Fruit fly (Drosophila melanogaster) whole organism, embryonic: ENCODE data around the gene PsGEF.

ENCODE experiments used
- Abd-B ChIP-seq: fragments of 200-800 bp; sonication (Bioruptor generic); optimal IDR thresholded peaks from 2 replicates; lab custom pipeline; 2018; ENCODE audit warnings: missing biosample characterization, mild to moderate bottlenecking, missing genetic modification characterization, moderate library complexity
- Awh ChIP-seq: fragments of 200-800 bp; sonication (Bioruptor generic); IDR thresholded peaks from 2 replicates; pipeline ENCODE4, ENCODE4 v1.3.6; 2022; ENCODE audit warnings: missing biosample characterization, missing genetic modification characterization
- B-H2 ChIP-seq: fragments of 200-800 bp; sonication (Bioruptor generic); optimal IDR thresholded peaks from 2 replicates; lab custom pipeline; 2018; ENCODE audit warnings: missing biosample characterization, mild to moderate bottlenecking, missing genetic modification characterization
- C15 ChIP-seq: fragments of 200-800 bp; sonication (Bioruptor generic); IDR thresholded peaks from 3 replicates; pipeline ENCODE4 v1.3.6; 2022; ENCODE audit warnings: missing biosample characterization, missing genetic modification characterization
- CG10147 ChIP-seq: fragments of 200-800 bp; sonication (Bioruptor generic); optimal IDR thresholded peaks from 2 replicates; lab custom pipeline; 2019; ENCODE audit warnings: missing biosample characterization, mild to moderate bottlenecking, missing genetic modification characterization, moderate library complexity
- CG1024 ChIP-seq: fragments of 200-800 bp; sonication (Bioruptor generic); IDR thresholded peaks from 2 replicates; pipeline ENCODE4 v1.3.6; 2022; ENCODE audit warnings: missing biosample characterization, missing genetic modification characterization
- CG10462 ChIP-seq: fragments of 200-800 bp; sonication (Bioruptor generic); optimal IDR thresholded peaks from 2 replicates; lab custom pipeline; 2016; ENCODE audit warnings: missing biosample characterization, missing genetic modification characterization
- CG10543 ChIP-seq: fragments of 200-800 bp; sonication (Bioruptor generic); optimal IDR thresholded peaks from 3 replicates; lab custom pipeline; 2017; ENCODE audit warnings: missing biosample characterization, mild to moderate bottlenecking, missing genetic modification characterization, moderate library complexity
- CG13123 ChIP-seq: fragments of 200-800 bp; sonication (Bioruptor generic); optimal IDR thresholded peaks from 2 replicates; lab custom pipeline; 2016; ENCODE audit warnings: missing biosample characterization, missing genetic modification characterization
- CG17359 ChIP-seq: fragments of 200-800 bp; sonication (Bioruptor generic); optimal IDR thresholded peaks from 3 replicates; lab custom pipeline; 2018; ENCODE audit warnings: missing biosample characterization, mild to moderate bottlenecking, missing genetic modification characterization, moderate library complexity
- CG17802 ChIP-seq: fragments of 200-800 bp; sonication (Bioruptor generic); optimal IDR thresholded peaks from 2 replicates; lab custom pipeline; 2018; ENCODE audit warnings: missing biosample characterization, mild to moderate bottlenecking, missing genetic modification characterization, moderate library complexity
- CG2129 ChIP-seq: fragments of 200-800 bp; sonication (Bioruptor generic); IDR thresholded peaks from 2 replicates; pipeline ENCODE4 v1.3.6; 2022; ENCODE audit warnings: missing biosample characterization, missing genetic modification characterization; ENCODE audit not compliant: partially characterized antibody
- CG2875 ChIP-seq: fragments of 200-800 bp; sonication (Bioruptor generic); optimal IDR thresholded peaks from 2 replicates; lab custom pipeline; 2017; ENCODE audit warnings: missing biosample characterization, mild to moderate bottlenecking, missing genetic modification characterization, missing genetic modification reagents
- CG3407 ChIP-seq: fragments of 200-800 bp; sonication (Bioruptor generic); optimal IDR thresholded peaks from 2 replicates; lab custom pipeline; 2018; ENCODE audit warnings: missing biosample characterization, mild to moderate bottlenecking, missing genetic modification characterization
- CG42726 ChIP-seq: fragments of 200-800 bp; sonication (Bioruptor generic); IDR thresholded peaks from 2 replicates; pipeline ENCODE4 v1.3.6; 2022; ENCODE audit warnings: missing biosample characterization, missing genetic modification characterization; ENCODE audit not compliant: partially characterized antibody
- CG4730 ChIP-seq: fragments of 200-800 bp; sonication (Bioruptor generic); IDR thresholded peaks from 2 replicates; pipeline ENCODE4 v1.3.6; 2022; ENCODE audit warnings: missing biosample characterization, missing genetic modification characterization
- CG4854 ChIP-seq: fragments of 200-800 bp; sonication (Bioruptor generic); optimal IDR thresholded peaks from 2 replicates; lab custom pipeline; 2016; ENCODE audit warnings: missing biosample characterization, missing genetic modification characterization, inconsistent platforms
- CG5180 ChIP-seq: fragments of 200-800 bp; sonication (Bioruptor generic); optimal IDR thresholded peaks from 3 replicates; lab custom pipeline; 2017; ENCODE audit warnings: missing biosample characterization, missing genetic modification characterization, mild to moderate bottlenecking, moderate library complexity, missing genetic modification reagents
- CG5245 ChIP-seq: fragments of 200-800 bp; sonication (Bioruptor generic); optimal IDR thresholded peaks from 3 replicates; lab custom pipeline; 2016; ENCODE audit warnings: missing biosample characterization, missing genetic modification characterization
- CG6683 ChIP-seq: fragments of 200-800 bp; sonication (Bioruptor generic); optimal IDR thresholded peaks from 2 replicates; lab custom pipeline; 2017; ENCODE audit warnings: missing biosample characterization, mild to moderate bottlenecking, missing genetic modification characterization, missing genetic modification reagents
- CG6689 ChIP-seq: fragments of 200-800 bp; sonication (Bioruptor generic); IDR thresholded peaks from 2 replicates; pipeline ENCODE4 v1.3.6; 2022; ENCODE audit warnings: missing biosample characterization, missing genetic modification characterization
- CG7357 ChIP-seq: fragments of 200-800 bp; sonication (Bioruptor generic); IDR thresholded peaks from 3 replicates; pipeline ENCODE4 v1.3.6; 2022; ENCODE audit warnings: missing biosample characterization, missing genetic modification characterization
- CG8089 ChIP-seq: fragments of 200-800 bp; sonication (Bioruptor generic); optimal IDR thresholded peaks from 3 replicates; lab custom pipeline; 2016; ENCODE audit warnings: missing biosample characterization, missing genetic modification characterization
- CG9876 ChIP-seq: fragments of 200-800 bp; sonication (Bioruptor generic); optimal IDR thresholded peaks from 2 replicates; lab custom pipeline; 2016; ENCODE audit warnings: missing biosample characterization, missing genetic modification characterization
- CG9932 ChIP-seq: fragments of 200-800 bp; sonication (Bioruptor generic); IDR thresholded peaks from 2 replicates; pipeline ENCODE4 v1.3.6; 2022; ENCODE audit warnings: missing biosample characterization, missing genetic modification characterization
- Dbx ChIP-seq: fragments of 200-800 bp; sonication (Bioruptor generic); IDR thresholded peaks from 3 replicates; pipeline ENCODE4 v1.3.6; 2022; ENCODE audit warnings: missing biosample characterization, missing genetic modification characterization
- Deaf1 ChIP-seq: fragments of 200-800 bp; optimal IDR thresholded peaks from 3 replicates; lab custom pipeline; 2019; ENCODE audit warnings: missing biosample characterization, mild to moderate bottlenecking, missing genetic modification characterization, moderate library complexity
- Eip74EF ChIP-seq, 2 experiments: fragments of 200-800 bp in 1 of 2; fragments of >200 bp in 1 of 2; sonication (Bioruptor generic) in 1 of 2; optimal IDR thresholded peaks; 2 replicates each; lab custom pipeline; 2017 to 2019; ENCODE audit warnings: missing biosample characterization in 2 of 2, missing genetic modification characterization in 2 of 2, mild to moderate bottlenecking in 1 of 2, moderate library complexity in 1 of 2
- Hr78 ChIP-seq, 2 experiments: fragments of 200-800 bp in 1 of 2; fragments of >200 bp in 1 of 2; sonication (Bioruptor generic) in 1 of 2; optimal IDR thresholded peaks; 2 replicates each; lab custom pipeline; 2017 to 2019; ENCODE audit warnings: missing biosample characterization in 2 of 2, missing genetic modification characterization in 2 of 2, mild to moderate bottlenecking in 1 of 2, moderate library complexity in 1 of 2
- Hsf ChIP-seq: fragments of 200-800 bp; sonication (Bioruptor generic); optimal IDR thresholded peaks from 3 replicates; lab custom pipeline; 2016; ENCODE audit warnings: missing biosample characterization, missing genetic modification characterization
- Jarid2 ChIP-seq: fragments of 200-800 bp; sonication (Bioruptor generic); optimal IDR thresholded peaks from 3 replicates; lab custom pipeline; 2017; ENCODE audit warnings: mild to moderate bottlenecking, missing biosample characterization, missing genetic modification reagents, missing genetic modification characterization
- Usf ChIP-seq: fragments of 200-800 bp; sonication (Bioruptor generic); optimal IDR thresholded peaks from 2 replicates; lab custom pipeline; 2017; ENCODE audit warnings: missing genotype, missing biosample characterization, missing genetic modification characterization
- abd-A ChIP-seq: fragments of 200-800 bp; sonication (Bioruptor generic); optimal IDR thresholded peaks from 3 replicates; lab custom pipeline; 2019; ENCODE audit warnings: missing biosample characterization, mild to moderate bottlenecking, missing genetic modification characterization, moderate library complexity
- ap ChIP-seq: fragments of 200-800 bp; sonication (Bioruptor generic); IDR thresholded peaks from 2 replicates; pipeline ENCODE4 v1.3.6; 2022; ENCODE audit warnings: missing biosample characterization, missing genetic modification characterization
- ara ChIP-seq: fragments of 200-800 bp; sonication (Bioruptor generic); IDR thresholded peaks from 2 replicates; pipeline ENCODE4 v1.3.6; 2022; ENCODE audit warnings: missing biosample characterization, missing genetic modification characterization
- btn ChIP-seq: fragments of 200-800 bp; sonication (Bioruptor generic); optimal IDR thresholded peaks from 2 replicates; lab custom pipeline; 2016; ENCODE audit warnings: missing biosample characterization, missing genetic modification characterization
- ci ChIP-seq: fragments of 200-800 bp; sonication (Bioruptor generic); IDR thresholded peaks from 3 replicates; pipeline ENCODE4 v1.3.6; 2022; ENCODE audit warnings: missing biosample characterization, missing genetic modification characterization
- da ChIP-seq: fragments of 200-800 bp; sonication (Bioruptor generic); optimal IDR thresholded peaks from 2 replicates; lab custom pipeline; 2016; ENCODE audit warnings: missing biosample characterization, missing genetic modification characterization
- emc ChIP-seq: fragments of 200-800 bp; sonication (Bioruptor generic); optimal IDR thresholded peaks from 2 replicates; lab custom pipeline; 2016; ENCODE audit warnings: missing biosample characterization, missing genetic modification characterization
- gem ChIP-seq: fragments of 200-800 bp; sonication (Bioruptor generic); optimal IDR thresholded peaks from 2 replicates; lab custom pipeline; 2019; ENCODE audit warnings: missing biosample characterization, mild to moderate bottlenecking, missing genetic modification characterization, moderate library complexity
- ham ChIP-seq: fragments of 200-800 bp; sonication (Bioruptor generic); IDR thresholded peaks from 2 replicates; pipeline ENCODE4 v1.3.6; 2022; ENCODE audit warnings: missing biosample characterization, missing genetic modification characterization
- hth ChIP-seq: fragments of >200 bp; optimal IDR thresholded peaks from 2 replicates; lab custom pipeline; 2017; ENCODE audit warnings: inconsistent platforms
- jing ChIP-seq: fragments of 200-800 bp; sonication (Bioruptor generic); optimal IDR thresholded peaks from 2 replicates; lab custom pipeline; 2018; ENCODE audit warnings: missing biosample characterization, mild to moderate bottlenecking, missing genetic modification characterization
- knrl ChIP-seq: fragments of 200-800 bp; sonication (Bioruptor generic); IDR thresholded peaks from 3 replicates; pipeline ENCODE4 v1.3.6; 2022; ENCODE audit warnings: missing biosample characterization, missing genetic modification characterization; ENCODE audit not compliant: partially characterized antibody
- pho ChIP-seq: fragments of 200-800 bp; sonication (Bioruptor generic); optimal IDR thresholded peaks from 2 replicates; lab custom pipeline; 2016; ENCODE audit warnings: missing biosample characterization, missing genetic modification characterization
- prd ChIP-seq, 3 experiments: fragments of >200 bp in 2 of 3; fragments of 200-800 bp in 1 of 3; sonication (Bioruptor generic) in 1 of 3; optimal IDR thresholded peaks in 2 of 3; IDR thresholded peaks in 1 of 3; 2 replicates in 2 of 3; 3 replicates in 1 of 3; pipeline versions ENCODE4 v1.3.6 to Lab custom; 2017 to 2022; ENCODE audit warnings: missing biosample characterization in 1 of 3, missing genetic modification characterization in 1 of 3
- shn ChIP-seq: fragments of 200-800 bp; sonication (Bioruptor generic); optimal IDR thresholded peaks from 3 replicates; lab custom pipeline; 2016; ENCODE audit warnings: missing biosample characterization, missing genetic modification characterization
- tin ChIP-seq: fragments of 200-800 bp; sonication (Bioruptor generic); optimal IDR thresholded peaks from 3 replicates; lab custom pipeline; 2016; ENCODE audit warnings: missing biosample characterization, missing genetic modification characterization
- wdn ChIP-seq: fragments of 200-800 bp; sonication (Bioruptor generic); IDR thresholded peaks from 2 replicates; pipeline ENCODE4 v1.3.6; 2022; ENCODE audit warnings: missing biosample characterization, missing genetic modification characterization

PsGEF gene

dm6 chrX:2321900-2322555 lies 65.4 kb downstream of the PsGEF start (continued):
- TF ChIP-seq ci (GFP tag; lab: Robert Waterston, UW) = peak; percentile 82
- no peak for TF ChIP-seq CG17802 (tag; lab: Kevin White, UChicago)
- TF ChIP-seq CG42726 (GFP tag; lab: Robert Waterston, UW) = no peak
- peak; percentile 39 for TF ChIP-seq CG9876 (GFP tag; lab: Kevin White, UChicago)
- peak; percentile 39 for TF ChIP-seq CG1024 (GFP tag; lab: Robert Waterston, UW)
- no peak for TF ChIP-seq Hr78 (GFP tag; optimal IDR thresholded peaks at IDR 0.05; lab: Kevin White, UChicago)
- TF ChIP-seq pho = peak; percentile 28
- TF ChIP-seq gem (tag; lab: Kevin White, UChicago) = peak; percentile 62
- no peak for TF ChIP-seq CG2129 (GFP tag; lab: Robert Waterston, UW)
- TF ChIP-seq jing (GFP tag; lab: Kevin White, UChicago) = peak; percentile 0
- no peak for TF ChIP-seq abd-A (tag; lab: Kevin White, UChicago)
- no peak for TF ChIP-seq C15 (GFP tag; lab: Robert Waterston, UW)
- peak; percentile 5 for TF ChIP-seq CG5245 (GFP tag; lab: Kevin White, UChicago)
- no peak for TF ChIP-seq knrl (GFP tag; lab: Robert Waterston, UW)
- TF ChIP-seq CG8089 (GFP tag; lab: Kevin White, UChicago) = no peak
- peak; percentile 57 for TF ChIP-seq CG9932 (GFP tag; lab: Robert Waterston, UW)
- peak; percentile 38 for TF ChIP-seq Abd-B (GFP tag; lab: Kevin White, UChicago)
- no peak for TF ChIP-seq ham
- TF ChIP-seq Awh (GFP tag; lab: Robert Waterston, UW) = 0 out of 2 replicates have a peak, but pooled peaks have one; percentile 51
- no peak for TF ChIP-seq Deaf1
- peak; percentile 47 for TF ChIP-seq shn (GFP tag; lab: Kevin White, UChicago)
- 0 out of 2 replicates have a peak, but pooled peaks have one; percentile 23 for TF ChIP-seq wdn (GFP tag; lab: Robert Waterston, UW)
- no peak for TF ChIP-seq CG13123 (GFP tag; lab: Kevin White, UChicago)
- TF ChIP-seq btn = no peak
- TF ChIP-seq CG4854 (GFP tag; lab: Kevin White, UChicago) = no peak
- no peak for TF ChIP-seq CG5180 (GFP tag; lab: Kevin White, UChicago)
- no peak for TF ChIP-seq CG2875 (GFP tag; lab: Kevin White, UChicago)
- TF ChIP-seq ap (GFP tag; lab: Robert Waterston, UW) = peak; percentile 50; the same call in 1 of the 2 replicates
- no peak for TF ChIP-seq emc (GFP tag; lab: Kevin White, UChicago)
- TF ChIP-seq CG3407 (GFP tag; lab: Kevin White, UChicago) = no peak
- TF ChIP-seq CG6683 (GFP tag; lab: Kevin White, UChicago) = no peak
- TF ChIP-seq CG10543 (GFP tag; lab: Kevin White, UChicago) = no peak
- TF ChIP-seq Hsf = peak; percentile 57
- no peak for TF ChIP-seq prd (optimal IDR thresholded peaks at IDR 0.05; lab: Kevin White, UChicago)
- peak; percentile 90 for TF ChIP-seq prd (GFP tag; IDR thresholded peaks at IDR 0.05; lab: Robert Waterston, UW)
- 0 out of 3 replicates have a peak, but pooled peaks have one; percentile 47 for TF ChIP-seq Dbx
- no peak for TF ChIP-seq hth (lab: Kevin White, UChicago)
- TF ChIP-seq B-H2 (GFP tag; lab: Kevin White, UChicago) = no peak
- no peak for TF ChIP-seq Jarid2
- peak; percentile 54 for TF ChIP-seq tin (GFP tag; lab: Kevin White, UChicago)
- peak; percentile 51 for TF ChIP-seq CG6689
- TF ChIP-seq ara = peak; percentile 65
- TF ChIP-seq CG17359 (tag; lab: Kevin White, UChicago) = peak; percentile 32
- TF ChIP-seq CG7357 (GFP tag; lab: Robert Waterston, UW) = 0 out of 3 replicates have a peak, but pooled peaks have one; percentile 47
- 0 out of 2 replicates have a peak, but pooled peaks have one; percentile 35 for TF ChIP-seq CG4730 (GFP tag; lab: Robert Waterston, UW)
- no peak for TF ChIP-seq Usf (GFP tag; lab: Kevin White, UChicago)
- TF ChIP-seq CG10462 = no peak
- TF ChIP-seq Eip74EF (GFP tag; optimal IDR thresholded peaks at IDR 0.05; lab: Kevin White, UChicago) = no peak
- no peak for TF ChIP-seq da (GFP tag; lab: Kevin White, UChicago)
- TF ChIP-seq CG10147 = no peak
